Worm (Caenorhabditis elegans): ENCODE data around the gene rbd-1.

DNA sequence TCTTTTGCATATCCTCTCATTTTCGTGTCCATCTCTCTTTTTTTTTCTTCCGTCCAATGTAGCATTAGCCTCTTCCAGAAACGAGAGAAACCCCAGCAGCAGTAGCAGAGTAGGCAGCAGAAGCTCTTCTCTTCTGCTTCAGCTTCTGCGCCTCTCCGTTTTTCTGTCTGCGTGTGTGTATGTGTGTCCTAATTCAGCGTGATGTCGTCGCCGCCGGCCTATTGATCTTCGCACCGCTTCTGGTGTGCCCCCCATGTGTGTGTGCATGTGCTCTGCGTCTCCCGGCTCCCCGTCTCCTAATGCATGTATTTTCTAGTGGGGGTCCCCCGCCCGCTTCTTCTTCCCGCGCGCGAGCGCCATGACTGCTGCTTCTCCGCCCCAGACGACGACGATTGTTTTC lies 46.6 kb downstream of the rbd-1 start:
- TF ChIP-seq akir-1 (GFP tag; optimal IDR thresholded peaks at IDR 0.05): no peak
- TF ChIP-seq rpc-1 (optimal IDR thresholded peaks at IDR 0.05): no peak
- TF ChIP-seq rpc-1 (tag; optimal IDR thresholded peaks at IDR 0.05): no peak
- TF ChIP-seq bed-1 (GFP tag; IDR thresholded peaks at IDR 0.05): no peak
- no peak for TF ChIP-seq ceh-91 (GFP tag; IDR thresholded peaks at IDR 0.05)
- TF ChIP-seq xnd-1 (tag; optimal IDR thresholded peaks at IDR 0.05): no peak
- TF ChIP-seq C06A6.2 (GFP tag; conservative IDR thresholded peaks at IDR 0.05): no peak
- peak; percentile 47 for TF ChIP-seq madf-10 (tag; optimal IDR thresholded peaks at IDR 0.05)
- peak; percentile 76 for TF ChIP-seq egrh-3 (GFP tag; IDR thresholded peaks at IDR 0.05)
- TF ChIP-seq him-1 (tag; optimal IDR thresholded peaks at IDR 0.05): no peak
- TF ChIP-seq hlh-26 (GFP tag; conservative IDR thresholded peaks at IDR 0.05): no peak

All from whole organism, young adult.